Fruit fly (Drosophila melanogaster): ENCODE results near the gene dbr.
A peak's percentile ranks its signal among the peaks of the same experiment; 100 is the strongest.

Gene dbr

dm6 chr2L:81198-81597 is 14.9 kb downstream of the dbr start:
- TF ChIP-seq Ets98B (GFP tag; IDR thresholded peaks at IDR 0.05) (no peak), EcR (GFP tag; optimal IDR thresholded peaks at IDR 0.05) (no peak), CG32121 (GFP tag; IDR thresholded peaks at IDR 0.05) (no peak), D1 (tag; optimal IDR thresholded peaks at IDR 0.05) (no peak), gl (tag; optimal IDR thresholded peaks at IDR 0.05) (no peak), CG8301 (tag; optimal IDR thresholded peaks at IDR 0.05) (no peak), CG17806 (tag; optimal IDR thresholded peaks at IDR 0.05) (no peak), CG34367 (tag; optimal IDR thresholded peaks at IDR 0.05) (no peak), CG12605 (GFP tag; IDR thresholded peaks at IDR 0.05) (no peak)

dm6 chr2L:82080-82479 is 15.8 kb downstream of the dbr start:
- no peak for TF ChIP-seq CG12605 (GFP tag; IDR thresholded peaks at IDR 0.05)
- no peak for TF ChIP-seq Snoo (tag; optimal IDR thresholded peaks at IDR 0.05)
- no peak for TF ChIP-seq CG4496 (GFP tag; IDR thresholded peaks at IDR 0.05)
- TF ChIP-seq CG10348 (GFP tag; IDR thresholded peaks at IDR 0.05): no peak
- TF ChIP-seq Ets98B (GFP tag; IDR thresholded peaks at IDR 0.05): no peak
- TF ChIP-seq CG32121 (GFP tag; IDR thresholded peaks at IDR 0.05): no peak

- TF ChIP-seq CG4496 (GFP tag; IDR thresholded peaks at IDR 0.05) (no peak), rn (GFP tag; IDR thresholded peaks at IDR 0.05) (no peak), CG34367 (tag; optimal IDR thresholded peaks at IDR 0.05) (no peak), Snoo (tag; optimal IDR thresholded peaks at IDR 0.05) (no peak), CG15710 (tag; optimal IDR thresholded peaks at IDR 0.05) (no peak), D1 (tag; optimal IDR thresholded peaks at IDR 0.05) (no peak), CG12605 (GFP tag; IDR thresholded peaks at IDR 0.05) (no peak)
Observed at dm6 chr2L:85099-85498, 18.8 kb downstream of the dbr start.

dm6 chr2L:85701-86100 is 19.4 kb downstream of the dbr start:
- TF ChIP-seq fd96Ca (GFP tag; IDR thresholded peaks at IDR 0.05): no peak
- TF ChIP-seq CG13204 (GFP tag; optimal IDR thresholded peaks at IDR 0.05): no peak
- TF ChIP-seq Pif1B (GFP tag; optimal IDR thresholded peaks at IDR 0.05): no peak
- no peak for TF ChIP-seq Pif1A (GFP tag; optimal IDR thresholded peaks at IDR 0.05)
- TF ChIP-seq CG14655 (GFP tag; optimal IDR thresholded peaks at IDR 0.05): no peak
- TF ChIP-seq gl (tag; optimal IDR thresholded peaks at IDR 0.05): no peak
- no peak for TF ChIP-seq CG8301 (tag; optimal IDR thresholded peaks at IDR 0.05)
- TF ChIP-seq CG12605 (GFP tag; IDR thresholded peaks at IDR 0.05): no peak
- no peak for TF ChIP-seq D1 (tag; optimal IDR thresholded peaks at IDR 0.05)
- TF ChIP-seq CG17806 (tag; optimal IDR thresholded peaks at IDR 0.05): no peak
- TF ChIP-seq Snoo (tag; optimal IDR thresholded peaks at IDR 0.05): no peak
- no peak for TF ChIP-seq EcR (GFP tag; optimal IDR thresholded peaks at IDR 0.05)
- no peak for TF ChIP-seq CG8159 (tag; optimal IDR thresholded peaks at IDR 0.05)
- no peak for TF ChIP-seq CG32121 (GFP tag; IDR thresholded peaks at IDR 0.05)

dm6 chr2L:87255-87723 is 21.0 kb downstream of the dbr start, which contains the start of gene net:
net (minus strand) TSS chr2L:87387.
- TF ChIP-seq Pif1A (GFP tag; optimal IDR thresholded peaks at IDR 0.05) (peak; percentile 66), EcR (GFP tag; optimal IDR thresholded peaks at IDR 0.05) (peak; percentile 54), CG15710 (tag; optimal IDR thresholded peaks at IDR 0.05) (peak; percentile 79), CG9948 (tag; optimal IDR thresholded peaks at IDR 0.05) (peak; percentile 67), CG4496 (GFP tag; IDR thresholded peaks at IDR 0.05) (peak; percentile 70), CG8159 (tag; optimal IDR thresholded peaks at IDR 0.05) (peak; percentile 75), CG10348 (GFP tag; IDR thresholded peaks at IDR 0.05) (no peak), CG32121 (GFP tag; IDR thresholded peaks at IDR 0.05) (peak; percentile 66), Pif1B (GFP tag; optimal IDR thresholded peaks at IDR 0.05) (peak; percentile 60), CG8301 (tag; optimal IDR thresholded peaks at IDR 0.05) (peak; percentile 72), Snoo (tag; optimal IDR thresholded peaks at IDR 0.05) (peak; percentile 71), CG14655 (GFP tag; optimal IDR thresholded peaks at IDR 0.05) (peak; percentile 76), CG17806 (tag; optimal IDR thresholded peaks at IDR 0.05) (peak; percentile 61), CG13204 (GFP tag; optimal IDR thresholded peaks at IDR 0.05) (no peak), rn (GFP tag; IDR thresholded peaks at IDR 0.05) (no peak), fd96Ca (GFP tag; IDR thresholded peaks at IDR 0.05) (no peak), Ets98B (GFP tag; IDR thresholded peaks at IDR 0.05) (no peak; the same call in 1 of the 2 replicates), D1 (tag; optimal IDR thresholded peaks at IDR 0.05) (peak; percentile 13), CG34367 (tag; optimal IDR thresholded peaks at IDR 0.05) (peak; percentile 59), CG12605 (GFP tag; IDR thresholded peaks at IDR 0.05) (no peak)

dm6 chr2L:88528-88927 is 22.2 kb downstream of the dbr start:
- TF ChIP-seq EcR (GFP tag; optimal IDR thresholded peaks at IDR 0.05): peak; percentile 38
- TF ChIP-seq fd96Ca (GFP tag; IDR thresholded peaks at IDR 0.05): no peak

- TF ChIP-seq CG34367 (tag; optimal IDR thresholded peaks at IDR 0.05) (no peak), CG14655 (GFP tag; optimal IDR thresholded peaks at IDR 0.05) (no peak), CG17806 (tag; optimal IDR thresholded peaks at IDR 0.05) (no peak), Snoo (tag; optimal IDR thresholded peaks at IDR 0.05) (no peak), CG8301 (tag; optimal IDR thresholded peaks at IDR 0.05) (no peak), CG15710 (tag; optimal IDR thresholded peaks at IDR 0.05) (no peak), rn (GFP tag; IDR thresholded peaks at IDR 0.05) (no peak), CG9948 (tag; optimal IDR thresholded peaks at IDR 0.05) (no peak), Ets98B (GFP tag; IDR thresholded peaks at IDR 0.05) (no peak), CG32121 (GFP tag; IDR thresholded peaks at IDR 0.05) (no peak), Pif1A (GFP tag; optimal IDR thresholded peaks at IDR 0.05) (no peak), D1 (tag; optimal IDR thresholded peaks at IDR 0.05) (no peak), Pif1B (GFP tag; optimal IDR thresholded peaks at IDR 0.05) (no peak)
Observed at dm6 chr2L:89158-89557, 22.9 kb downstream of the dbr start.

Data from whole organism, pupa.